Worm (Caenorhabditis elegans) whole organism, mixed stage, embryonic: ENCODE measurements around the gene F56A8.8.
A peak's percentile ranks its signal among the peaks of the same experiment; 100 is the strongest.

ENCODE experiments used
- cnd-1 ChIP-seq: fragments of 200-800 bp; sonication (Bioruptor generic); optimal IDR thresholded peaks from 2 replicates; lab custom pipeline; 2018; ENCODE audit warnings: mild to moderate bottlenecking, missing genetic modification characterization, missing compliant biosample characterization
- elt-1 ChIP-seq: sonication (generic microtip); optimal IDR thresholded peaks from 2 replicates; lab custom pipeline; 2017; ENCODE audit warnings: missing genetic modification characterization, mild to moderate bottlenecking, missing compliant biosample characterization, antibody characterized with exemption, moderate library complexity, borderline replicate concordance; ENCODE audit not compliant: insufficient read depth
- flh-1 ChIP-seq: fragments of 200-800 bp; sonication (Bioruptor generic); optimal IDR thresholded peaks from 2 replicates; lab custom pipeline; 2018; ENCODE audit warnings: mild to moderate bottlenecking, missing genetic modification characterization, moderate library complexity, missing compliant biosample characterization
- ham-2 ChIP-seq: fragments of 200-800 bp; sonication (Bioruptor generic); optimal IDR thresholded peaks from 2 replicates; lab custom pipeline; 2018; ENCODE audit warnings: mild to moderate bottlenecking, missing genetic modification characterization, missing compliant biosample characterization
- hlh-1 ChIP-seq: fragments of 150-350 bp; optimal IDR thresholded peaks from 2 replicates; lab custom pipeline; 2014; ENCODE audit warnings: missing biosample characterization, missing genetic modification reagents, missing genetic modification characterization
- lsy-2 ChIP-seq: fragments of 150-350 bp; optimal IDR thresholded peaks from 2 replicates; lab custom pipeline; 2014; ENCODE audit warnings: missing biosample characterization, missing genetic modification characterization
- mep-1 ChIP-seq: fragments of 150-350 bp; optimal IDR thresholded peaks from 2 replicates; lab custom pipeline; 2017; ENCODE audit warnings: missing biosample characterization, missing genetic modification reagents, missing genetic modification characterization, inconsistent platforms
- pha-4 ChIP-seq: fragments of 150-350 bp; optimal IDR thresholded peaks from 2 replicates; lab custom pipeline; 2018; ENCODE audit warnings: missing biosample characterization, missing genetic modification reagents, missing genetic modification characterization
- sem-2 ChIP-seq: fragments of 200-800 bp; sonication (Bioruptor generic); optimal IDR thresholded peaks from 2 replicates; lab custom pipeline; 2018; ENCODE audit warnings: mild to moderate bottlenecking, missing genetic modification characterization, missing compliant biosample characterization
- snpc-4 ChIP-seq: fragments of 150-350 bp; optimal IDR thresholded peaks from 2 replicates; lab custom pipeline; 2014; ENCODE audit warnings: missing biosample characterization, missing genetic modification characterization

- TF ChIP-seq pha-4 (peak; percentile 54), sem-2 (GFP tag; lab: Kevin White, UChicago) (peak; percentile 42), elt-1 (tag; lab: Kevin White, UChicago) (no peak), ham-2 (GFP tag; lab: Kevin White, UChicago) (peak; percentile 50), cnd-1 (tag; lab: Kevin White, UChicago) (peak; percentile 55), flh-1 (GFP tag; lab: Kevin White, UChicago) (no peak), mep-1 (tag; lab: Kevin White, UChicago) (peak; percentile 58), snpc-4 (tag; lab: Kevin White, UChicago) (no peak), hlh-1 (tag; lab: Kevin White, UChicago) (peak; percentile 36), lsy-2 (tag; lab: Kevin White, UChicago) (peak; percentile 60)
Measured at ce11 chrIII:13268856-13269255, 16.7 kb upstream of the F56A8.8 start, which contains the start of gene cpf-2.
